Worm (Caenorhabditis elegans) whole organism, L1 larva: ENCODE measurements around the gene nas-20.

Source experiments
- C16A3.4 ChIP-seq: fragments of 150-350 bp; optimal IDR thresholded peaks from 2 replicates; lab custom pipeline; 2014; ENCODE audit warnings: missing biosample characterization, missing genetic modification characterization
- F16B12.6 ChIP-seq: fragments of 150-350 bp; optimal IDR thresholded peaks from 2 replicates; lab custom pipeline; 2014; ENCODE audit warnings: missing biosample characterization, missing genetic modification characterization
- Y116A8C.19 ChIP-seq: sonication (generic microtip); optimal IDR thresholded peaks from 2 replicates; lab custom pipeline; 2016; ENCODE audit warnings: missing compliant biosample characterization, missing genetic modification characterization, borderline replicate concordance
- aha-1 ChIP-seq: fragments of 150-350 bp; optimal IDR thresholded peaks from 2 replicates; lab custom pipeline; 2014; ENCODE audit warnings: missing biosample characterization, missing genetic modification characterization
- blmp-1 ChIP-seq: fragments of 150-350 bp; optimal IDR thresholded peaks from 2 replicates; lab custom pipeline; 2014; ENCODE audit warnings: missing biosample characterization, missing genetic modification characterization
- ceh-8 ChIP-seq: fragments of 200-800 bp; sonication (Bioruptor generic); optimal IDR thresholded peaks from 2 replicates; lab custom pipeline; 2018; ENCODE audit warnings: mild to moderate bottlenecking, missing genetic modification characterization, moderate library complexity, missing compliant biosample characterization
- dpl-1 ChIP-seq, 3 experiments: fragments of 150-350 bp in 2 of 3; sonication (generic microtip) in 1 of 3; optimal IDR thresholded peaks; 2 replicates each; lab custom pipeline; 2014 to 2017; ENCODE audit warnings: missing biosample characterization in 3 of 3, missing genetic modification characterization in 3 of 3, missing genetic modification reagents in 3 of 3
- efl-1 ChIP-seq, 4 experiments: fragments of 150-350 bp; optimal IDR thresholded peaks in 3 of 4; peaks in 1 of 4; 1 replicate in 1 of 4; 2 replicates in 3 of 4; lab custom pipeline; 2014; ENCODE audit warnings: missing biosample characterization in 2 of 4, missing genetic modification characterization in 2 of 4, missing genetic modification reagents in 2 of 4
- egl-13 ChIP-seq: sonication (generic microtip); optimal IDR thresholded peaks from 2 replicates; lab custom pipeline; 2016; ENCODE audit warnings: missing genotype, missing genetic modification reagents, missing genetic modification characterization, missing compliant biosample characterization
- egl-27 ChIP-seq, 2 experiments: fragments of 150-350 bp in 1 of 2; sonication (generic microtip); optimal IDR thresholded peaks; 3 replicates each; lab custom pipeline; 2017 to 2018; ENCODE audit warnings: missing biosample characterization in 2 of 2, missing genetic modification characterization in 2 of 2, missing genetic modification reagents in 2 of 2
- ets-5 ChIP-seq: fragments of 200-800 bp; sonication (Bioruptor generic); IDR thresholded peaks from 2 replicates; pipeline ENCODE4 v1.3.6; 2022; ENCODE audit warnings: missing genetic modification characterization, missing compliant biosample characterization
- hpl-2 ChIP-seq: fragments of 150-350 bp; optimal IDR thresholded peaks from 2 replicates; lab custom pipeline; 2014; ENCODE audit warnings: missing biosample characterization, missing genetic modification reagents, missing genetic modification characterization
- isw-1 ChIP-seq: fragments of 200-800 bp; sonication (Bioruptor generic); IDR thresholded peaks from 2 replicates; pipeline ENCODE4 v1.3.6; 2022; ENCODE audit warnings: missing genetic modification characterization, missing compliant biosample characterization
- jun-1 ChIP-seq: fragments of 150-350 bp; optimal IDR thresholded peaks from 2 replicates; lab custom pipeline; 2014; ENCODE audit warnings: missing biosample characterization, missing genetic modification reagents, missing genetic modification characterization
- lin-13 ChIP-seq: fragments of 150-350 bp; optimal IDR thresholded peaks from 2 replicates; lab custom pipeline; 2014; ENCODE audit warnings: missing biosample characterization, missing genetic modification reagents, missing genetic modification characterization
- lin-14 ChIP-seq: fragments of 200-800 bp; sonication (Bioruptor generic); optimal IDR thresholded peaks from 2 replicates; lab custom pipeline; 2018; ENCODE audit warnings: mild to moderate bottlenecking, missing genetic modification characterization, moderate library complexity, missing compliant biosample characterization
- lin-15B ChIP-seq: fragments of 150-350 bp; sonication (generic microtip); optimal IDR thresholded peaks from 3 replicates; lab custom pipeline; 2014; ENCODE audit warnings: missing biosample characterization, missing genetic modification characterization
- lin-35 ChIP-seq, 2 experiments: fragments of 150-350 bp; optimal IDR thresholded peaks; 2 replicates each; lab custom pipeline; 2014; ENCODE audit warnings: missing biosample characterization in 2 of 2, missing genetic modification characterization in 2 of 2, missing genetic modification reagents in 2 of 2
- lir-3 ChIP-seq: sonication (generic microtip); optimal IDR thresholded peaks from 2 replicates; lab custom pipeline; 2016; ENCODE audit warnings: mild to moderate bottlenecking, missing genetic modification characterization, moderate library complexity, missing compliant biosample characterization; ENCODE audit not compliant: poor library complexity
- mdl-1 ChIP-seq, 2 experiments: fragments of 150-350 bp; optimal IDR thresholded peaks; 2 replicates each; lab custom pipeline; 2014 to 2017; ENCODE audit warnings: missing biosample characterization in 2 of 2, missing genetic modification characterization in 2 of 2, inconsistent platforms in 1 of 2
- mef-2 ChIP-seq: fragments of 150-350 bp; optimal IDR thresholded peaks from 2 replicates; lab custom pipeline; 2014; ENCODE audit warnings: missing biosample characterization, missing genetic modification characterization
- mep-1 ChIP-seq: fragments of 150-350 bp; optimal IDR thresholded peaks from 2 replicates; lab custom pipeline; 2014; ENCODE audit warnings: missing biosample characterization, missing genetic modification characterization
- nhr-11 ChIP-seq: fragments of 150-350 bp; optimal IDR thresholded peaks from 2 replicates; lab custom pipeline; 2014; ENCODE audit warnings: missing biosample characterization, missing genetic modification characterization
- nhr-19 ChIP-seq: fragments of 200-800 bp; sonication (Bioruptor generic); conservative IDR thresholded peaks from 2 replicates; pipeline ENCODE4 v1.3.6; 2022; ENCODE audit warnings: missing genetic modification characterization, missing compliant biosample characterization
- nhr-20 ChIP-seq: sonication (generic microtip); optimal IDR thresholded peaks from 2 replicates; lab custom pipeline; 2016; ENCODE audit warnings: mild to moderate bottlenecking, missing genetic modification characterization, missing compliant biosample characterization
- nhr-28 ChIP-seq: fragments of 150-350 bp; optimal IDR thresholded peaks from 2 replicates; lab custom pipeline; 2014; ENCODE audit warnings: missing biosample characterization, missing genetic modification characterization
- nhr-76 ChIP-seq: sonication (generic microtip); optimal IDR thresholded peaks from 2 replicates; lab custom pipeline; 2017; ENCODE audit warnings: missing biosample characterization, missing genetic modification characterization
- nhr-84 ChIP-seq: sonication (generic microtip); optimal IDR thresholded peaks from 2 replicates; lab custom pipeline; 2017; ENCODE audit warnings: missing biosample characterization, missing genetic modification characterization
- nhr-85 ChIP-seq: sonication (generic microtip); peaks from one replicate; lab custom pipeline; 2016; ENCODE audit warnings: missing genetic modification characterization, inconsistent platforms, missing compliant biosample characterization
- nhr-90 ChIP-seq: sonication (generic microtip); optimal IDR thresholded peaks from 2 replicates; lab custom pipeline; 2016; ENCODE audit warnings: mild to moderate bottlenecking, missing genetic modification characterization, missing compliant biosample characterization; ENCODE audit not compliant: poor library complexity
- pag-3 ChIP-seq: sonication (generic microtip); optimal IDR thresholded peaks from 2 replicates; lab custom pipeline; 2017; ENCODE audit warnings: missing genetic modification characterization, mild to moderate bottlenecking, missing compliant biosample characterization, antibody characterized with exemption, borderline replicate concordance; ENCODE audit not compliant: insufficient read depth
- pax-3 ChIP-seq: fragments of 200-800 bp; sonication (Bioruptor generic); optimal IDR thresholded peaks from 2 replicates; lab custom pipeline; 2018; ENCODE audit warnings: mild to moderate bottlenecking, missing genetic modification characterization, moderate library complexity, missing compliant biosample characterization
- rnt-1 ChIP-seq: sonication (generic microtip); optimal IDR thresholded peaks from 2 replicates; lab custom pipeline; 2016; ENCODE audit warnings: mild to moderate bottlenecking, missing genetic modification characterization, moderate library complexity, missing compliant biosample characterization
- sox-4 ChIP-seq: sonication (generic microtip); optimal IDR thresholded peaks from 2 replicates; lab custom pipeline; 2016; ENCODE audit warnings: missing genetic modification characterization, missing compliant biosample characterization
- sptf-1 ChIP-seq: fragments of 150-350 bp; optimal IDR thresholded peaks from 2 replicates; lab custom pipeline; 2014; ENCODE audit warnings: missing biosample characterization, missing genetic modification characterization
- swsn-7 ChIP-seq: sonication (generic microtip); optimal IDR thresholded peaks from 2 replicates; lab custom pipeline; 2016; ENCODE audit warnings: missing genetic modification characterization, missing compliant biosample characterization
- unc-30 ChIP-seq: sonication (generic microtip); optimal IDR thresholded peaks from 2 replicates; lab custom pipeline; 2017; ENCODE audit warnings: missing biosample characterization, missing genetic modification characterization
- unc-86 ChIP-seq: sonication (generic microtip); optimal IDR thresholded peaks from 2 replicates; lab custom pipeline; 2016; ENCODE audit warnings: missing genetic modification characterization, missing compliant biosample characterization
- zip-4 ChIP-seq: fragments of 200-800 bp; sonication (Bioruptor generic); optimal IDR thresholded peaks from 2 replicates; lab custom pipeline; 2018; ENCODE audit warnings: mild to moderate bottlenecking, missing genetic modification characterization, moderate library complexity, missing compliant biosample characterization

Gene nas-20

DNA sequence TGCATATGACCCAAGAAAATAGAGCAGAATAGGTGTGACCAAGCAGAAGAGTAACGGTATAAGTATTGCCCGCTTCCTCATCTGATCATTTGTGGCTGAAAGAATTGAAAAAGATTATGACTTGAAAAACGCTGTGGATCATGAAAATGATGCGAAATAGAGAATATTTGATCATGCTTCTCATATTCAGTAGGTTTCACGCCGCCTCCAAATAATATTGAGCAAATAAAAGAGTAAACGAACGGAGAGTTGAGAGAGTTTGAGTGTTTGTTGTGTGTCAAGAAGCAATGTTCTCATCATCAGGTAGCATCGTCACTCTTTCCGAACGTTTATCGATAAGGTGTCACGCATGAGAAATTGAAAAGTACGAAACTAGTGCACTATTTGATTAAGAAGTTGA lies 24.2 kb upstream of the nas-20 start, which contains the start of gene htrl-1:
TSS of gene htrl-1 (minus strand) at position 101 of the 400 bp plus-strand sequence.
- TF ChIP-seq Y116A8C.19 (tag; lab: Kevin White, UChicago), result no peak
- no peak for TF ChIP-seq nhr-11 (tag; lab: Kevin White, UChicago)
- no peak for TF ChIP-seq ets-5 (GFP tag; lab: Robert Waterston, UW)
- TF ChIP-seq pax-3 (tag; lab: Kevin White, UChicago), result no peak
- TF ChIP-seq aha-1, result no peak
- TF ChIP-seq sox-4, result no peak
- TF ChIP-seq mdl-1 (tag; optimal IDR thresholded peaks at IDR 0.05; lab: Kevin White, UChicago), result no peak
- TF ChIP-seq lin-13 (GFP tag; lab: Kevin White, UChicago), result no peak
- no peak for TF ChIP-seq nhr-19 (GFP tag; lab: Robert Waterston, UW)
- TF ChIP-seq efl-1 (optimal IDR thresholded peaks at IDR 0.05; lab: Kevin White, UChicago), result no peak
- TF ChIP-seq efl-1 (GFP tag; optimal IDR thresholded peaks at IDR 0.05 in 1 of 2; lab: Kevin White, UChicago), result no peak
- TF ChIP-seq nhr-28 (tag; lab: Kevin White, UChicago), result no peak
- no peak for TF ChIP-seq pag-3 (tag; lab: Kevin White, UChicago)
- no peak for TF ChIP-seq nhr-90 (tag; lab: Kevin White, UChicago)
- TF ChIP-seq dpl-1 (GFP tag; optimal IDR thresholded peaks at IDR 0.05; lab: Kevin White, UChicago), result no peak
- TF ChIP-seq nhr-85 (tag; lab: Kevin White, UChicago), result no peak
- no peak for TF ChIP-seq C16A3.4 (tag; lab: Kevin White, UChicago)
- TF ChIP-seq mef-2 (tag; lab: Kevin White, UChicago), result no peak
- no peak for TF ChIP-seq nhr-76 (tag; lab: Kevin White, UChicago)
- TF ChIP-seq sptf-1 (tag; lab: Kevin White, UChicago), result no peak
- TF ChIP-seq unc-86 (tag; lab: Kevin White, UChicago), result no peak
- TF ChIP-seq, all 84 proteins: peak for 0

DNA sequence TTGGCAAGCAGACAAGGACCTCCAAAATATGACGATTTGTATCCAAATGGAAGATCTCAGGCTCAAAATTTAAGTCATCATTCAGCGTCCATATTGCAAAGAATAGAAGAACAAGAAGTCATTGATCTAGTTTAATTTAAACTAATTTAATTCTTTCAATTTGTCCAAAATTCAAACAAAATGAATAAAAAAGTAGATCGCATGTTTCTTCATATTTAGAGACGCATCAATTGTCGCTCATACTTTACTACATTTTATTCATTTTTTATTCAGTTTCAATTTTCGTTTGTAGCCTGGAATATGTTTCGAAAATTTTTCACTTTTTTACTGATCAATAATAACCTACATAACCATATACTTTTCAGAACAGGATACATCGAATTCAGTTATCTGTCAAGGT lies 20.3 kb upstream of the nas-20 start, which contains the start of gene T11F9.21:
TSS of gene T11F9.21 (plus strand) at position 301 of the 400 bp plus-strand sequence.
- TF ChIP-seq lin-15B (tag; lab: Kevin White, UChicago) (no peak), unc-30 (tag; lab: Kevin White, UChicago) (no peak), nhr-84 (no peak), isw-1 (GFP tag; lab: Robert Waterston, UW) (no peak), lin-13 (GFP tag; lab: Kevin White, UChicago) (no peak), hpl-2 (GFP tag; lab: Kevin White, UChicago) (no peak), nhr-28 (tag; lab: Kevin White, UChicago) (no peak), ceh-8 (GFP tag; lab: Kevin White, UChicago) (no peak), egl-13 (tag; lab: Kevin White, UChicago) (no peak), F16B12.6 (tag; lab: Kevin White, UChicago) (no peak), zip-4 (GFP tag; lab: Kevin White, UChicago) (no peak), nhr-85 (tag; lab: Kevin White, UChicago) (no peak), blmp-1 (tag; lab: Kevin White, UChicago) (no peak), lin-14 (GFP tag; lab: Kevin White, UChicago) (no peak), mep-1 (tag; lab: Kevin White, UChicago) (no peak), jun-1 (tag; lab: Kevin White, UChicago) (no peak), swsn-7 (tag; lab: Kevin White, UChicago) (no peak), lir-3 (tag; lab: Kevin White, UChicago) (no peak), efl-1 (optimal IDR thresholded peaks at IDR 0.05; lab: Kevin White, UChicago) (no peak), efl-1 (GFP tag; optimal IDR thresholded peaks at IDR 0.05 in 1 of 2; lab: Kevin White, UChicago) (no peak)

DNA sequence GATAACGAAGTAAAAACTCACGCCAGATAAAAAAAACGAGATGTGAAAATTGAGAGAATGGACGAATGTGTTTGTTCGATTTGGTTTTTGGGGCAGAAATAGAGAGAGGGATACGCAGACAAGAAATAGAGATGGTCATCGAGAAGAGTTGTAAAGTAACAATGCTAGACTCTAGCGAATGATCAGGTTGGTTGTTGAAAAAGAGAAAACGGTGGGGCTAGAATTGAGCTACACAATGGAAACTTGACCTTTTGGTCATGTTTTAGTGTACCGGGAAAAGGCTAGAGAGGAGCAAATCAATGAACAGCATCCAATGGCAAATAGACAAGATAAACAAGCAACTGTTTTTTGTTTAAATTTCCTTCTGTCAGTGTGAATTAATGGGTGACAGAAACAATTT lies 18.3 kb upstream of the nas-20 start, which contains the start of gene dhs-19:
TSS of gene dhs-19 (minus strand) at position 101 of the 400 bp plus-strand sequence.
- TF ChIP-seq nhr-20, result peak; percentile 21
- peak; percentile 20 for TF ChIP-seq rnt-1
- TF ChIP-seq blmp-1 (tag; lab: Kevin White, UChicago), result peak; percentile 18
- no peak for TF ChIP-seq lin-35 (GFP tag; optimal IDR thresholded peaks at IDR 0.05; lab: Kevin White, UChicago)
- no peak for TF ChIP-seq egl-27 (tag; optimal IDR thresholded peaks at IDR 0.05; lab: Kevin White, UChicago)
